Fruit fly (Drosophila melanogaster) whole organism, embryonic: ENCODE results near the gene Dok.

Experiments used
- Atf-2 ChIP-seq: fragments of 200-800 bp; sonication (Bioruptor generic); optimal IDR thresholded peaks from 2 replicates; lab custom pipeline; 2016; ENCODE audit warnings: missing biosample characterization, missing genetic modification characterization
- Awh ChIP-seq: fragments of 200-800 bp; sonication (Bioruptor generic); IDR thresholded peaks from 2 replicates; pipeline ENCODE4, ENCODE4 v1.3.6; 2022; ENCODE audit warnings: missing biosample characterization, missing genetic modification characterization
- B-H2 ChIP-seq: fragments of 200-800 bp; sonication (Bioruptor generic); optimal IDR thresholded peaks from 2 replicates; lab custom pipeline; 2018; ENCODE audit warnings: missing biosample characterization, mild to moderate bottlenecking, missing genetic modification characterization
- CG10274 ChIP-seq: fragments of 200-800 bp; sonication (Bioruptor generic); optimal IDR thresholded peaks from 3 replicates; lab custom pipeline; 2017; ENCODE audit warnings: missing biosample characterization, mild to moderate bottlenecking, missing genetic modification characterization
- CG10654 ChIP-seq: fragments of 200-800 bp; sonication (Bioruptor generic); optimal IDR thresholded peaks from 2 replicates; lab custom pipeline; 2016; ENCODE audit warnings: missing biosample characterization, missing genetic modification characterization
- CG13424 ChIP-seq: fragments of 200-800 bp; sonication (Bioruptor generic); optimal IDR thresholded peaks from 2 replicates; lab custom pipeline; 2019; ENCODE audit warnings: missing biosample characterization, mild to moderate bottlenecking, missing genetic modification characterization, moderate library complexity
- CG14014 ChIP-seq: fragments of 200-800 bp; sonication (Bioruptor generic); IDR thresholded peaks from 2 replicates; pipeline ENCODE4 v1.3.6; 2022; ENCODE audit warnings: missing biosample characterization, missing genetic modification characterization
- CG15011 ChIP-seq: fragments of 200-800 bp; sonication (Bioruptor generic); optimal IDR thresholded peaks from 3 replicates; lab custom pipeline; 2018; ENCODE audit warnings: missing biosample characterization, mild to moderate bottlenecking, missing genetic modification characterization
- CG16779 ChIP-seq: fragments of 200-800 bp; sonication (Bioruptor generic); IDR thresholded peaks from 2 replicates; pipeline ENCODE4 v1.3.6; 2022; ENCODE audit warnings: missing biosample characterization, missing genetic modification characterization
- CG17361 ChIP-seq: fragments of 200-800 bp; sonication (Bioruptor generic); IDR thresholded peaks from 3 replicates; pipeline ENCODE4 v1.3.6; 2022; ENCODE audit warnings: missing biosample characterization, missing genetic modification characterization
- CG2875 ChIP-seq: fragments of 200-800 bp; sonication (Bioruptor generic); optimal IDR thresholded peaks from 2 replicates; lab custom pipeline; 2017; ENCODE audit warnings: missing biosample characterization, mild to moderate bottlenecking, missing genetic modification characterization, missing genetic modification reagents
- CG30403 ChIP-seq: fragments of 200-800 bp; sonication (Bioruptor generic); optimal IDR thresholded peaks from 3 replicates; lab custom pipeline; 2016; ENCODE audit warnings: missing biosample characterization, missing genetic modification characterization
- CG3726 ChIP-seq: fragments of 200-800 bp; sonication (Bioruptor generic); IDR thresholded peaks from 3 replicates; pipeline ENCODE4, ENCODE4 v1.3.6; 2022; ENCODE audit warnings: missing biosample characterization, missing genetic modification characterization
- CG42726 ChIP-seq: fragments of 200-800 bp; sonication (Bioruptor generic); IDR thresholded peaks from 2 replicates; pipeline ENCODE4 v1.3.6; 2022; ENCODE audit warnings: missing biosample characterization, missing genetic modification characterization; ENCODE audit not compliant: partially characterized antibody
- CG4328 ChIP-seq: fragments of 200-800 bp; sonication (Bioruptor generic); optimal IDR thresholded peaks from 3 replicates; lab custom pipeline; 2017; ENCODE audit warnings: missing biosample characterization, missing genetic modification reagents, missing genetic modification characterization
- CG4617 ChIP-seq: fragments of 200-800 bp; sonication (Bioruptor generic); optimal IDR thresholded peaks from 3 replicates; lab custom pipeline; 2016; ENCODE audit warnings: missing biosample characterization, missing genetic modification characterization, borderline replicate concordance
- CG4820 ChIP-seq: fragments of 200-800 bp; sonication (Bioruptor generic); optimal IDR thresholded peaks from 3 replicates; lab custom pipeline; 2016; ENCODE audit warnings: missing biosample characterization, missing genetic modification characterization
- CG7357 ChIP-seq: fragments of 200-800 bp; sonication (Bioruptor generic); IDR thresholded peaks from 3 replicates; pipeline ENCODE4 v1.3.6; 2022; ENCODE audit warnings: missing biosample characterization, missing genetic modification characterization
- CG9797 ChIP-seq: fragments of 200-800 bp; sonication (Bioruptor generic); optimal IDR thresholded peaks from 3 replicates; lab custom pipeline; 2018; ENCODE audit warnings: missing biosample characterization, mild to moderate bottlenecking, missing genetic modification characterization
- CG9817 ChIP-seq: fragments of 200-800 bp; sonication (Bioruptor generic); optimal IDR thresholded peaks from 2 replicates; lab custom pipeline; 2018; ENCODE audit warnings: missing biosample characterization, mild to moderate bottlenecking, missing genetic modification characterization, moderate library complexity
- CG9876 ChIP-seq: fragments of 200-800 bp; sonication (Bioruptor generic); optimal IDR thresholded peaks from 2 replicates; lab custom pipeline; 2016; ENCODE audit warnings: missing biosample characterization, missing genetic modification characterization
- CTCF ChIP-seq: fragments of 200-800 bp; sonication (Bioruptor generic); optimal IDR thresholded peaks from 2 replicates; lab custom pipeline; 2017; ENCODE audit warnings: missing biosample characterization, mild to moderate bottlenecking, missing genetic modification characterization, moderate library complexity
- Camta ChIP-seq: fragments of 200-800 bp; sonication (Bioruptor generic); optimal IDR thresholded peaks from 2 replicates; lab custom pipeline; 2016; ENCODE audit warnings: missing biosample characterization, missing genetic modification characterization
- Dip2 ChIP-seq: fragments of 200-800 bp; sonication (Bioruptor generic); IDR thresholded peaks from 2 replicates; pipeline ENCODE4 v1.3.6; 2022; ENCODE audit warnings: missing biosample characterization, missing genetic modification characterization
- E2f2 ChIP-seq: fragments of 200-800 bp; sonication (Bioruptor generic); IDR thresholded peaks from 2 replicates; pipeline ENCODE4 v1.3.6; 2022; ENCODE audit warnings: missing biosample characterization, missing genetic modification characterization
- HmgZ ChIP-seq: fragments of 200-800 bp; sonication (Bioruptor generic); optimal IDR thresholded peaks from 2 replicates; lab custom pipeline; 2018; ENCODE audit warnings: missing biosample characterization, mild to moderate bottlenecking, missing genetic modification characterization
- MTF-1 ChIP-seq: fragments of 200-800 bp; sonication (Bioruptor generic); optimal IDR thresholded peaks from 2 replicates; lab custom pipeline; 2018; ENCODE audit warnings: missing biosample characterization, mild to moderate bottlenecking, missing genetic modification characterization, borderline replicate concordance
- NK7.1 ChIP-seq: fragments of 200-800 bp; sonication (Bioruptor generic); optimal IDR thresholded peaks from 3 replicates; lab custom pipeline; 2016; ENCODE audit warnings: missing biosample characterization, missing genetic modification characterization
- Oli ChIP-seq: fragments of 200-800 bp; sonication (Bioruptor generic); optimal IDR thresholded peaks from 2 replicates; lab custom pipeline; 2018; ENCODE audit warnings: missing biosample characterization, mild to moderate bottlenecking, missing genetic modification characterization, moderate library complexity
- Ptx1 ChIP-seq: fragments of 200-800 bp; sonication (Bioruptor generic); IDR thresholded peaks from 2 replicates; pipeline ENCODE4 v1.3.6; 2022; ENCODE audit warnings: missing biosample characterization, missing genetic modification characterization
- Stat92E ChIP-seq, 3 experiments: fragments of >200 bp in 2 of 3; fragments of 200-800 bp in 1 of 3; sonication (Bioruptor generic) in 1 of 3; optimal IDR thresholded peaks; 2 replicates each; lab custom pipeline; 2017 to 2019; ENCODE audit warnings: missing biosample characterization in 3 of 3, missing genetic modification characterization in 3 of 3, mild to moderate bottlenecking in 1 of 3, moderate library complexity in 1 of 3
- cas ChIP-seq: fragments of 200-800 bp; sonication (Bioruptor generic); IDR thresholded peaks from 2 replicates; pipeline ENCODE4 v1.3.6; 2022; ENCODE audit warnings: missing biosample characterization, missing genetic modification characterization
- chif ChIP-seq, 2 experiments: fragments of 200-800 bp; sonication (Bioruptor generic); optimal IDR thresholded peaks; 3 replicates each; lab custom pipeline; 2016; ENCODE audit warnings: missing biosample characterization in 2 of 2, missing genetic modification characterization in 2 of 2
- dpn ChIP-seq, 2 experiments: fragments of 200-800 bp; sonication (Bioruptor generic); optimal IDR thresholded peaks; 3 replicates each; lab custom pipeline; 2016; ENCODE audit warnings: missing biosample characterization in 2 of 2, missing genetic modification characterization in 2 of 2
- lab ChIP-seq: fragments of 200-800 bp; sonication (Bioruptor generic); optimal IDR thresholded peaks from 3 replicates; lab custom pipeline; 2017; ENCODE audit warnings: missing biosample characterization, missing genetic modification characterization, mild to moderate bottlenecking, moderate library complexity, missing genetic modification reagents
- nmo ChIP-seq: fragments of 200-800 bp; sonication (Bioruptor generic); optimal IDR thresholded peaks from 2 replicates; lab custom pipeline; 2018; ENCODE audit warnings: missing biosample characterization, mild to moderate bottlenecking, missing genetic modification characterization, moderate library complexity
- pfk ChIP-seq: fragments of 200-800 bp; sonication (Bioruptor generic); optimal IDR thresholded peaks from 2 replicates; lab custom pipeline; 2018; ENCODE audit warnings: missing biosample characterization, mild to moderate bottlenecking, missing genetic modification characterization, moderate library complexity
- pho ChIP-seq: fragments of 200-800 bp; sonication (Bioruptor generic); optimal IDR thresholded peaks from 2 replicates; lab custom pipeline; 2016; ENCODE audit warnings: missing biosample characterization, missing genetic modification characterization
- schlank ChIP-seq: fragments of 200-800 bp; sonication (Bioruptor generic); optimal IDR thresholded peaks from 2 replicates; lab custom pipeline; 2018; ENCODE audit warnings: missing biosample characterization, mild to moderate bottlenecking, missing genetic modification characterization
- slou ChIP-seq: fragments of 200-800 bp; sonication (Bioruptor generic); optimal IDR thresholded peaks from 3 replicates; lab custom pipeline; 2016; ENCODE audit warnings: missing biosample characterization, missing genetic modification characterization
- ssp ChIP-seq: fragments of 200-800 bp; sonication (Bioruptor generic); IDR thresholded peaks from 2 replicates; pipeline ENCODE4 v1.3.6; 2022; ENCODE audit warnings: missing biosample characterization, missing genetic modification characterization
- stc ChIP-seq: fragments of 200-800 bp; sonication (Bioruptor generic); IDR thresholded peaks from 2 replicates; pipeline ENCODE4 v1.3.6; 2022; ENCODE audit warnings: missing biosample characterization, missing genetic modification characterization
- wdn ChIP-seq: fragments of 200-800 bp; sonication (Bioruptor generic); IDR thresholded peaks from 2 replicates; pipeline ENCODE4 v1.3.6; 2022; ENCODE audit warnings: missing biosample characterization, missing genetic modification characterization
- wek ChIP-seq: fragments of 200-800 bp; sonication (Bioruptor generic); optimal IDR thresholded peaks from 3 replicates; lab custom pipeline; 2018; ENCODE audit warnings: missing biosample characterization, mild to moderate bottlenecking, missing genetic modification characterization, moderate library complexity

The Dok gene

DNA sequence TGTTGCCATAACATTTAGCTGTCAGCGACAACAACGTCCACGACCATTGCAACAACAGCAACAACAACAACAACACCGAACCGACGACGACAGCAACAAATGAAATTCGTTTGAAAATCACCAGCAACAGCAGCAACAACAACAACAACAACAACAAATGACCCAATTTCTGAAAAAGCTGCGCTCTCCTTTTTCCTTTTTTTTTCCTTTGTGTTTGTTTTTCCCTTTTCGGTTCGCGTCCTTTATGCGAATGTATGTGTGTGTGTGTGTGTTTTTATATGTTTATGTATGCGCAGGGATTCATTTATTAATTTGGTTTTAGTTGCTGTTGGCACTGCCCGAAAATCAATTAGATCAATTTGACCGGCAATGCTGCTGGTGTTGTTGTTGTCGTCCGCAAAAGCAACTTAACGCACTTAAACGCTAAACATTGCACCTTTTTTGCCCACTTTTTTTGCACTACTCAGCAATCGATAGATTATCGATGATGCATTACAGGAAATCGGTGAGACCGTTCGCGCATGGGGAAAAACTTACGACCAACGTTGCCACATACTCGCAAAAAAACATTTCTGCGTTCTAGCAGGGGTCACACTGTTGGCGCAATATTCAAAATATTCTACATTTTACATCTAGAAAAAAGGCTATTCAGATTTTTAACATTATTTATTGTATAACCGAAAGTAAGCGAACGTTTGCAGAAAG, 33.1 kb upstream of the Dok start, which contains the start of gene unc-119 (continued):
- TF ChIP-seq CG9876 (GFP tag; lab: Kevin White, UChicago) (no peak), CG10654 (no peak), stc (GFP tag; lab: Robert Waterston, UW) (no peak), Awh (no peak), B-H2 (GFP tag; lab: Kevin White, UChicago) (no peak), chif (GFP tag; optimal IDR thresholded peaks at IDR 0.05; lab: Kevin White, UChicago) (no peak), CG4617 (GFP tag; lab: Kevin White, UChicago) (peak; percentile 77), CG16779 (GFP tag; lab: Robert Waterston, UW) (no peak), CG3726 (no peak), CG17361 (GFP tag; lab: Robert Waterston, UW) (no peak), CG4820 (GFP tag; lab: Kevin White, UChicago) (no peak), HmgZ (peak; percentile 0), CG15011 (GFP tag; lab: Kevin White, UChicago) (no peak), slou (GFP tag; lab: Kevin White, UChicago) (no peak), CG9817 (no peak), pfk (GFP tag; lab: Kevin White, UChicago) (no peak), Oli (tag; lab: Kevin White, UChicago) (no peak), NK7.1 (no peak), Camta (no peak), CG7357 (GFP tag; lab: Robert Waterston, UW) (no peak), CG30403 (GFP tag; lab: Kevin White, UChicago) (peak; percentile 6), Dip2 (no peak), CG14014 (GFP tag; lab: Robert Waterston, UW) (no peak), CG42726 (GFP tag; lab: Robert Waterston, UW) (peak; percentile 61; the same call in 1 of the 2 replicates), Atf-2 (GFP tag; lab: Kevin White, UChicago) (no peak), wek (GFP tag; lab: Kevin White, UChicago) (no peak), Ptx1 (GFP tag; lab: Robert Waterston, UW) (no peak), dpn (GFP tag; optimal IDR thresholded peaks at IDR 0.05; lab: Kevin White, UChicago) (no peak), CG10274 (no peak), lab (GFP tag; lab: Kevin White, UChicago) (no peak), CG9797 (GFP tag; lab: Kevin White, UChicago) (peak; percentile 87), CG2875 (GFP tag; lab: Kevin White, UChicago) (no peak), Stat92E (GFP tag; optimal IDR thresholded peaks at IDR 0.05; lab: Kevin White, UChicago) (no peak), wdn (no peak), CTCF (peak; percentile 63), CG13424 (tag; lab: Kevin White, UChicago) (no peak), nmo (peak; percentile 42), cas (GFP tag; lab: Robert Waterston, UW) (no peak), MTF-1 (GFP tag; lab: Kevin White, UChicago) (no peak), schlank (tag; lab: Kevin White, UChicago) (no peak), CG4328 (GFP tag; lab: Kevin White, UChicago) (no peak), E2f2 (peak; percentile 96), pho (GFP tag; lab: Kevin White, UChicago) (peak; percentile 10), ssp (no peak)
